Fruit fly (Drosophila melanogaster) whole organism, wandering third instar larva: ENCODE measurements around the gene CG13049.

Experiments used
- Abd-B ChIP-seq: fragments of >200 bp; optimal IDR thresholded peaks from 2 replicates; lab custom pipeline; 2017; ENCODE audit warnings: missing biosample characterization, missing genetic modification characterization
- CG32264 ChIP-seq: fragments of 200-800 bp; sonication (Bioruptor generic); optimal IDR thresholded peaks from 2 replicates; lab custom pipeline; 2016; ENCODE audit warnings: missing biosample characterization, missing genetic modification characterization
- CG9705 ChIP-seq: fragments of 200-800 bp; sonication (Bioruptor generic); optimal IDR thresholded peaks from 2 replicates; lab custom pipeline; 2018; ENCODE audit warnings: missing biosample characterization, mild to moderate bottlenecking, missing genetic modification characterization
- CrebA ChIP-seq: fragments of 200-800 bp; sonication (Bioruptor generic); optimal IDR thresholded peaks from 2 replicates; lab custom pipeline; 2016; ENCODE audit warnings: missing biosample characterization, mild to moderate bottlenecking, missing genetic modification characterization, borderline replicate concordance
- Dif ChIP-seq: fragments of 200-275, 200-300 bp; sonication (Bioruptor generic); optimal IDR thresholded peaks from 2 replicates; lab custom pipeline; 2018; ENCODE audit warnings: missing biosample characterization, missing genetic modification characterization; ENCODE audit not compliant: partially characterized antibody
- GATAd ChIP-seq: sonication (Bioruptor generic); optimal IDR thresholded peaks from 2 replicates; lab custom pipeline; 2016; ENCODE audit warnings: missing biosample characterization, missing genetic modification characterization
- HLH106 ChIP-seq: fragments of 200-800 bp; optimal IDR thresholded peaks from 3 replicates; lab custom pipeline; 2019; ENCODE audit warnings: missing biosample characterization, mild to moderate bottlenecking, missing genetic modification characterization, moderate library complexity
- Hnf4 ChIP-seq: fragments of 200-800 bp; sonication (Bioruptor generic); optimal IDR thresholded peaks from 2 replicates; lab custom pipeline; 2016; ENCODE audit warnings: missing biosample characterization, mild to moderate bottlenecking, missing genetic modification characterization
- Hr78 ChIP-seq: fragments of >200 bp; optimal IDR thresholded peaks from 2 replicates; lab custom pipeline; 2017; ENCODE audit warnings: missing biosample characterization, missing genetic modification characterization
- Hr83 ChIP-seq: fragments of 200-300 bp; sonication (Bioruptor generic); optimal IDR thresholded peaks from 2 replicates; lab custom pipeline; 2016; ENCODE audit warnings: missing biosample characterization, mild to moderate bottlenecking, missing genetic modification characterization, moderate library complexity; ENCODE audit not compliant: poor library complexity, severe bottlenecking
- Jra ChIP-seq: sonication (Bioruptor generic); optimal IDR thresholded peaks from 2 replicates; lab custom pipeline; 2016; ENCODE audit warnings: missing biosample characterization, missing genetic modification characterization
- Mio ChIP-seq: sonication (Bioruptor generic); optimal IDR thresholded peaks from 2 replicates; lab custom pipeline; 2016; ENCODE audit warnings: missing biosample characterization, missing genetic modification characterization
- Myc ChIP-seq: fragments of >200 bp; optimal IDR thresholded peaks from 2 replicates; lab custom pipeline; 2017
- OdsH ChIP-seq: fragments of 200-800 bp; sonication (Bioruptor generic); optimal IDR thresholded peaks from 2 replicates; lab custom pipeline; 2016; ENCODE audit warnings: missing biosample characterization, mild to moderate bottlenecking, missing genetic modification characterization
- Rel ChIP-seq, 2 experiments: fragments of 200-800 bp; sonication (Bioruptor generic) in 1 of 2; optimal IDR thresholded peaks; 2 replicates in 1 of 2; 3 replicates in 1 of 2; lab custom pipeline; 2016 to 2019; ENCODE audit warnings: mild to moderate bottlenecking in 2 of 2, missing biosample characterization in 2 of 2, missing genetic modification characterization in 2 of 2, moderate library complexity in 1 of 2
- Sp1 ChIP-seq: fragments of 200-800 bp; sonication (Bioruptor generic); optimal IDR thresholded peaks from 3 replicates; lab custom pipeline; 2019; ENCODE audit warnings: missing biosample characterization, mild to moderate bottlenecking, missing genetic modification characterization, moderate library complexity
- Vsx2 ChIP-seq: fragments of 200-300, 225-300 bp; sonication (Bioruptor generic); optimal IDR thresholded peaks from 2 replicates; lab custom pipeline; 2018; ENCODE audit warnings: missing biosample characterization, missing genetic modification characterization; ENCODE audit not compliant: partially characterized antibody
- br ChIP-seq: fragments of 200-800 bp; sonication (Bioruptor generic); optimal IDR thresholded peaks from 2 replicates; lab custom pipeline; 2016; ENCODE audit warnings: missing biosample characterization, missing genetic modification characterization
- brk ChIP-seq: fragments of 200-800 bp; sonication (Bioruptor generic); optimal IDR thresholded peaks from 2 replicates; lab custom pipeline; 2016; ENCODE audit warnings: missing biosample characterization, mild to moderate bottlenecking, missing genetic modification characterization
- dmrt93B ChIP-seq: fragments of 200-800 bp; sonication (Bioruptor generic); optimal IDR thresholded peaks from 2 replicates; lab custom pipeline; 2018; ENCODE audit warnings: missing biosample characterization, mild to moderate bottlenecking, missing genetic modification characterization
- ey ChIP-seq: fragments of 200-800 bp; sonication (Bioruptor generic); optimal IDR thresholded peaks from 2 replicates; lab custom pipeline; 2016; ENCODE audit warnings: missing biosample characterization, missing genetic modification characterization
- foxo ChIP-seq, 2 experiments: fragments of 200-800 bp; sonication (Bioruptor generic); optimal IDR thresholded peaks; 2 replicates in 1 of 2; 3 replicates in 1 of 2; lab custom pipeline; 2016 to 2017; ENCODE audit warnings: missing biosample characterization in 2 of 2, missing genetic modification characterization in 2 of 2
- jim ChIP-seq: fragments of 175-275, 200-325 bp; sonication (Bioruptor generic); optimal IDR thresholded peaks from 2 replicates; lab custom pipeline; 2016; ENCODE audit warnings: missing biosample characterization, mild to moderate bottlenecking, missing genetic modification characterization
- pan ChIP-seq: fragments of >200 bp; optimal IDR thresholded peaks from 2 replicates; lab custom pipeline; 2017
- psq ChIP-seq: fragments of 200-800 bp; sonication (Bioruptor generic); optimal IDR thresholded peaks from 3 replicates; lab custom pipeline; 2017; ENCODE audit warnings: missing biosample characterization, mild to moderate bottlenecking, missing genetic modification characterization, moderate library complexity
- rgr ChIP-seq: fragments of 200-800 bp; sonication (Bioruptor generic); optimal IDR thresholded peaks from 3 replicates; lab custom pipeline; 2016; ENCODE audit warnings: missing biosample characterization, mild to moderate bottlenecking, missing genetic modification characterization
- sage ChIP-seq: fragments of 200-800 bp; sonication (Bioruptor generic); optimal IDR thresholded peaks from 2 replicates; lab custom pipeline; 2016; ENCODE audit warnings: missing biosample characterization, mild to moderate bottlenecking, missing genetic modification characterization
- sv ChIP-seq: fragments of 200-800 bp; sonication (Bioruptor generic); optimal IDR thresholded peaks from 3 replicates; lab custom pipeline; 2016; ENCODE audit warnings: missing biosample characterization, missing genetic modification characterization
- usp ChIP-seq: fragments of >200 bp; optimal IDR thresholded peaks from 2 replicates; lab custom pipeline; 2017; ENCODE audit warnings: missing biosample characterization, missing genetic modification characterization
- woc ChIP-seq: sonication (Bioruptor generic); optimal IDR thresholded peaks from 2 replicates; lab custom pipeline; 2016; ENCODE audit warnings: missing biosample characterization, mild to moderate bottlenecking, missing genetic modification characterization

The CG13049 gene

DNA sequence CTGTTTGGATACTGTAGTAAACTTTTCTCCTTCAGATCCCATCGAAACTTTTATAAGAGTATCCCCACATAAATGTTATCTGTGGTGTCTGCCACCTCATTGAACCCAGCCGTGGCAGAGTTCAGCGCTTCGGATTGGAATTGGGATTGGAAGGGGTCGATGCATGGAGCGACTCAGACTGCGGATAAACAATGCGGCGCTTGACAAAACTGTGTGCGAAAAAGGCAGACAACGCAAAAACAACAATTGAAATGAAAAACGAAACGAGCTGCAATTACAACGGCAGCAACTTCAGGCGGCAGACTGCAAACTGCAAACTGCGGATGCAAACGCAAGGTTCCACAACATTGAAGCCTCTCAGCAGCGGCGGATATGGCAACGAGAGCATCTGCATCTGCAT lies 32.3 kb upstream of the CG13049 start, which contains the start of gene CG13062:
Gene CG13062, plus strand, starts transcription at position 301 of the 400 bp plus-strand sequence.
- TF ChIP-seq Hr78 = no peak
- no peak for TF ChIP-seq psq
- no peak for TF ChIP-seq sage (GFP tag; lab: Kevin White, UChicago)
- no peak for TF ChIP-seq Rel (GFP tag; optimal IDR thresholded peaks at IDR 0.05; lab: Kevin White, UChicago)
- TF ChIP-seq Rel (tag; optimal IDR thresholded peaks at IDR 0.05; lab: Kevin White, UChicago) = no peak
- TF ChIP-seq Hr83 (GFP tag; lab: Kevin White, UChicago) = no peak
- no peak for TF ChIP-seq pan (lab: Kevin White, UChicago)
- no peak for TF ChIP-seq foxo (GFP tag; optimal IDR thresholded peaks at IDR 0.05; lab: Kevin White, UChicago)
- TF ChIP-seq brk (GFP tag; lab: Kevin White, UChicago) = no peak
- no peak for TF ChIP-seq CG32264 (GFP tag; lab: Kevin White, UChicago)
- no peak for TF ChIP-seq CrebA (GFP tag; lab: Kevin White, UChicago)
- TF ChIP-seq Mio (GFP tag; lab: Kevin White, UChicago) = no peak
- TF ChIP-seq Jra (GFP tag; lab: Kevin White, UChicago) = no peak
- TF ChIP-seq, all 38 proteins: peak for 0

dm6 chr3L:16309972-16310371 lies 28.2 kb upstream of the CG13049 start:
- TF ChIP-seq ey (GFP tag; lab: Kevin White, UChicago) (peak; percentile 32), sage (GFP tag; lab: Kevin White, UChicago) (no peak), psq (no peak), br (GFP tag; lab: Kevin White, UChicago) (peak; percentile 17), CG9705 (no peak), Hr83 (GFP tag; lab: Kevin White, UChicago) (no peak), Myc (lab: Kevin White, UChicago) (no peak), sv (GFP tag; lab: Kevin White, UChicago) (no peak), Sp1 (GFP tag; lab: Kevin White, UChicago) (no peak), rgr (GFP tag; lab: Kevin White, UChicago) (no peak), GATAd (GFP tag; lab: Kevin White, UChicago) (no peak), Mio (GFP tag; lab: Kevin White, UChicago) (no peak), foxo (GFP tag; optimal IDR thresholded peaks at IDR 0.05; lab: Kevin White, UChicago) (peak in 1 of 2 experiments; percentile 55), woc (GFP tag; lab: Kevin White, UChicago) (no peak)

- TF ChIP-seq jim (GFP tag; lab: Kevin White, UChicago) (no peak), Vsx2 (no peak), Mio (GFP tag; lab: Kevin White, UChicago) (no peak), HLH106 (tag; lab: Kevin White, UChicago) (no peak), ey (GFP tag; lab: Kevin White, UChicago) (no peak), Dif (no peak), usp (GFP tag; lab: Kevin White, UChicago) (no peak), Hr83 (GFP tag; lab: Kevin White, UChicago) (no peak), pan (lab: Kevin White, UChicago) (no peak), OdsH (GFP tag; lab: Kevin White, UChicago) (no peak), Rel (GFP tag; optimal IDR thresholded peaks at IDR 0.05; lab: Kevin White, UChicago) (no peak), Rel (tag; optimal IDR thresholded peaks at IDR 0.05; lab: Kevin White, UChicago) (no peak), sage (GFP tag; lab: Kevin White, UChicago) (no peak)
Observed at dm6 chr3L:16308380-16308779, 26.6 kb upstream of the CG13049 start, which contains the start of gene CG13042. Gene CG13042 (minus strand): TSS chr3L:16308480.

- TF ChIP-seq psq (no peak), CG32264 (GFP tag; lab: Kevin White, UChicago) (no peak), sage (GFP tag; lab: Kevin White, UChicago) (no peak), Mio (GFP tag; lab: Kevin White, UChicago) (no peak), Hnf4 (GFP tag; lab: Kevin White, UChicago) (no peak), CrebA (GFP tag; lab: Kevin White, UChicago) (no peak), CG9705 (no peak), HLH106 (tag; lab: Kevin White, UChicago) (no peak), rgr (GFP tag; lab: Kevin White, UChicago) (no peak), Abd-B (no peak), Jra (GFP tag; lab: Kevin White, UChicago) (no peak), pan (lab: Kevin White, UChicago) (no peak), Rel (GFP tag; optimal IDR thresholded peaks at IDR 0.05; lab: Kevin White, UChicago) (no peak), Rel (tag; optimal IDR thresholded peaks at IDR 0.05; lab: Kevin White, UChicago) (no peak), br (GFP tag; lab: Kevin White, UChicago) (no peak), Vsx2 (no peak), OdsH (GFP tag; lab: Kevin White, UChicago) (no peak), Dif (no peak), Sp1 (GFP tag; lab: Kevin White, UChicago) (no peak), dmrt93B (no peak)
- TF ChIP-seq, all 38 proteins: peak for 0
Observed at dm6 chr3L:16305820-16306650, 24.3 kb upstream of the CG13049 start, which contains the start of the genes CG13043 and CG13063. Gene CG13043 (minus strand): TSS chr3L:16305870. Gene CG13063 (plus strand): TSS chr3L:16306600.
